Fruit fly (Drosophila melanogaster) whole organism, wandering third instar larva: ENCODE data around the gene CG13842.

Experiments
- Abd-B ChIP-seq: fragments of >200 bp; optimal IDR thresholded peaks from 2 replicates; lab custom pipeline; 2017; ENCODE audit warnings: missing biosample characterization, missing genetic modification characterization
- CG32264 ChIP-seq: fragments of 200-800 bp; sonication (Bioruptor generic); optimal IDR thresholded peaks from 2 replicates; lab custom pipeline; 2016; ENCODE audit warnings: missing biosample characterization, missing genetic modification characterization
- CG9705 ChIP-seq: fragments of 200-800 bp; sonication (Bioruptor generic); optimal IDR thresholded peaks from 2 replicates; lab custom pipeline; 2018; ENCODE audit warnings: missing biosample characterization, mild to moderate bottlenecking, missing genetic modification characterization
- CrebA ChIP-seq: fragments of 200-800 bp; sonication (Bioruptor generic); optimal IDR thresholded peaks from 2 replicates; lab custom pipeline; 2016; ENCODE audit warnings: missing biosample characterization, mild to moderate bottlenecking, missing genetic modification characterization, borderline replicate concordance
- Dfd ChIP-seq: fragments of >200 bp; optimal IDR thresholded peaks from 2 replicates; lab custom pipeline; 2017; ENCODE audit warnings: missing biosample characterization, missing genetic modification characterization
- Dif ChIP-seq: fragments of 200-275, 200-300 bp; sonication (Bioruptor generic); optimal IDR thresholded peaks from 2 replicates; lab custom pipeline; 2018; ENCODE audit warnings: missing biosample characterization, missing genetic modification characterization; ENCODE audit not compliant: partially characterized antibody
- GATAd ChIP-seq: sonication (Bioruptor generic); optimal IDR thresholded peaks from 2 replicates; lab custom pipeline; 2016; ENCODE audit warnings: missing biosample characterization, missing genetic modification characterization
- HLH106 ChIP-seq: fragments of 200-800 bp; optimal IDR thresholded peaks from 3 replicates; lab custom pipeline; 2019; ENCODE audit warnings: missing biosample characterization, mild to moderate bottlenecking, missing genetic modification characterization, moderate library complexity
- Hnf4 ChIP-seq: fragments of 200-800 bp; sonication (Bioruptor generic); optimal IDR thresholded peaks from 2 replicates; lab custom pipeline; 2016; ENCODE audit warnings: missing biosample characterization, mild to moderate bottlenecking, missing genetic modification characterization
- Hr78 ChIP-seq: fragments of >200 bp; optimal IDR thresholded peaks from 2 replicates; lab custom pipeline; 2017; ENCODE audit warnings: missing biosample characterization, missing genetic modification characterization
- Hr83 ChIP-seq: fragments of 200-300 bp; sonication (Bioruptor generic); optimal IDR thresholded peaks from 2 replicates; lab custom pipeline; 2016; ENCODE audit warnings: missing biosample characterization, mild to moderate bottlenecking, missing genetic modification characterization, moderate library complexity; ENCODE audit not compliant: poor library complexity, severe bottlenecking
- Jra ChIP-seq: sonication (Bioruptor generic); optimal IDR thresholded peaks from 2 replicates; lab custom pipeline; 2016; ENCODE audit warnings: missing biosample characterization, missing genetic modification characterization
- Mio ChIP-seq: sonication (Bioruptor generic); optimal IDR thresholded peaks from 2 replicates; lab custom pipeline; 2016; ENCODE audit warnings: missing biosample characterization, missing genetic modification characterization
- Myc ChIP-seq: fragments of >200 bp; optimal IDR thresholded peaks from 2 replicates; lab custom pipeline; 2017
- N ChIP-seq: fragments of >200 bp; optimal IDR thresholded peaks from 2 replicates; lab custom pipeline; 2018; ENCODE audit warnings: missing biosample characterization, missing external identifiers, missing genetic modification characterization
- OdsH ChIP-seq: fragments of 200-800 bp; sonication (Bioruptor generic); optimal IDR thresholded peaks from 2 replicates; lab custom pipeline; 2016; ENCODE audit warnings: missing biosample characterization, mild to moderate bottlenecking, missing genetic modification characterization
- Rel ChIP-seq, 2 experiments: fragments of 200-800 bp; sonication (Bioruptor generic) in 1 of 2; optimal IDR thresholded peaks; 2 replicates in 1 of 2; 3 replicates in 1 of 2; lab custom pipeline; 2016 to 2019; ENCODE audit warnings: mild to moderate bottlenecking in 2 of 2, missing biosample characterization in 2 of 2, missing genetic modification characterization in 2 of 2, moderate library complexity in 1 of 2
- Sp1 ChIP-seq: fragments of 200-800 bp; sonication (Bioruptor generic); optimal IDR thresholded peaks from 3 replicates; lab custom pipeline; 2019; ENCODE audit warnings: missing biosample characterization, mild to moderate bottlenecking, missing genetic modification characterization, moderate library complexity
- Vsx2 ChIP-seq: fragments of 200-300, 225-300 bp; sonication (Bioruptor generic); optimal IDR thresholded peaks from 2 replicates; lab custom pipeline; 2018; ENCODE audit warnings: missing biosample characterization, missing genetic modification characterization; ENCODE audit not compliant: partially characterized antibody
- br ChIP-seq: fragments of 200-800 bp; sonication (Bioruptor generic); optimal IDR thresholded peaks from 2 replicates; lab custom pipeline; 2016; ENCODE audit warnings: missing biosample characterization, missing genetic modification characterization
- brk ChIP-seq: fragments of 200-800 bp; sonication (Bioruptor generic); optimal IDR thresholded peaks from 2 replicates; lab custom pipeline; 2016; ENCODE audit warnings: missing biosample characterization, mild to moderate bottlenecking, missing genetic modification characterization
- dl ChIP-seq, 2 experiments: fragments of 175-275, 200-275 bp in 1 of 2; fragments of 200-275 bp in 1 of 2; sonication (Bioruptor generic); optimal IDR thresholded peaks; lab custom pipeline; 2018; ENCODE audit warnings: mild to moderate bottlenecking in 2 of 2, missing biosample characterization in 2 of 2, missing genetic modification characterization in 2 of 2, moderate library complexity in 2 of 2; ENCODE audit not compliant: partially characterized antibody in 2 of 2, insufficient read depth in 1 of 2
- dmrt93B ChIP-seq: fragments of 200-800 bp; sonication (Bioruptor generic); optimal IDR thresholded peaks from 2 replicates; lab custom pipeline; 2018; ENCODE audit warnings: missing biosample characterization, mild to moderate bottlenecking, missing genetic modification characterization
- dsf ChIP-seq: sonication (Bioruptor generic); optimal IDR thresholded peaks from 2 replicates; lab custom pipeline; 2016; ENCODE audit warnings: missing biosample characterization, missing genetic modification characterization, borderline replicate concordance
- ey ChIP-seq: fragments of 200-800 bp; sonication (Bioruptor generic); optimal IDR thresholded peaks from 2 replicates; lab custom pipeline; 2016; ENCODE audit warnings: missing biosample characterization, missing genetic modification characterization
- foxo ChIP-seq, 2 experiments: fragments of 200-800 bp; sonication (Bioruptor generic); optimal IDR thresholded peaks; 2 replicates in 1 of 2; 3 replicates in 1 of 2; lab custom pipeline; 2016 to 2017; ENCODE audit warnings: missing biosample characterization in 2 of 2, missing genetic modification characterization in 2 of 2
- fru ChIP-seq: fragments of 200-800 bp; sonication (Bioruptor generic); optimal IDR thresholded peaks from 3 replicates; lab custom pipeline; 2016; ENCODE audit warnings: missing biosample characterization, mild to moderate bottlenecking, missing genetic modification characterization
- h ChIP-seq: fragments of 200-800 bp; sonication (Bioruptor generic); optimal IDR thresholded peaks from 3 replicates; lab custom pipeline; 2016; ENCODE audit warnings: missing biosample characterization, mild to moderate bottlenecking, missing genetic modification characterization
- jim ChIP-seq: fragments of 175-275, 200-325 bp; sonication (Bioruptor generic); optimal IDR thresholded peaks from 2 replicates; lab custom pipeline; 2016; ENCODE audit warnings: missing biosample characterization, mild to moderate bottlenecking, missing genetic modification characterization
- lola ChIP-seq: fragments of >200 bp; optimal IDR thresholded peaks from 2 replicates; lab custom pipeline; 2017; ENCODE audit warnings: missing biosample characterization, missing genetic modification characterization
- pan ChIP-seq: fragments of >200 bp; optimal IDR thresholded peaks from 2 replicates; lab custom pipeline; 2017
- psq ChIP-seq: fragments of 200-800 bp; sonication (Bioruptor generic); optimal IDR thresholded peaks from 3 replicates; lab custom pipeline; 2017; ENCODE audit warnings: missing biosample characterization, mild to moderate bottlenecking, missing genetic modification characterization, moderate library complexity
- rgr ChIP-seq: fragments of 200-800 bp; sonication (Bioruptor generic); optimal IDR thresholded peaks from 3 replicates; lab custom pipeline; 2016; ENCODE audit warnings: missing biosample characterization, mild to moderate bottlenecking, missing genetic modification characterization
- sage ChIP-seq: fragments of 200-800 bp; sonication (Bioruptor generic); optimal IDR thresholded peaks from 2 replicates; lab custom pipeline; 2016; ENCODE audit warnings: missing biosample characterization, mild to moderate bottlenecking, missing genetic modification characterization
- sv ChIP-seq: fragments of 200-800 bp; sonication (Bioruptor generic); optimal IDR thresholded peaks from 3 replicates; lab custom pipeline; 2016; ENCODE audit warnings: missing biosample characterization, missing genetic modification characterization
- tai ChIP-seq: sonication (Bioruptor generic); optimal IDR thresholded peaks from 2 replicates; lab custom pipeline; 2016; ENCODE audit warnings: missing biosample characterization, missing genetic modification characterization
- usp ChIP-seq: fragments of >200 bp; optimal IDR thresholded peaks from 2 replicates; lab custom pipeline; 2017; ENCODE audit warnings: missing biosample characterization, missing genetic modification characterization
- woc ChIP-seq: sonication (Bioruptor generic); optimal IDR thresholded peaks from 2 replicates; lab custom pipeline; 2016; ENCODE audit warnings: missing biosample characterization, mild to moderate bottlenecking, missing genetic modification characterization

Gene CG13842

dm6 chr3R:22724149-22724973, 17.3 kb upstream of the CG13842 start, which contains the start of gene Irp-1A:
Gene Irp-1A (minus strand): TSS chr3R:22724587.
- TF ChIP-seq br (GFP tag; lab: Kevin White, UChicago) (peak; percentile 16), lola (no peak), ey (GFP tag; lab: Kevin White, UChicago) (peak; percentile 23), Vsx2 (GFP tag; lab: Kevin White, UChicago) (no peak), Rel (GFP tag; optimal IDR thresholded peaks at IDR 0.05; lab: Kevin White, UChicago) (no peak), Rel (tag; optimal IDR thresholded peaks at IDR 0.05; lab: Kevin White, UChicago) (peak; percentile 37), dl (GFP tag; optimal IDR thresholded peaks at IDR 0.05; lab: Kevin White, UChicago; ENCODE audit: insufficient read depth in 1 of 2, partially characterized antibody in 2 of 2) (no peak), rgr (GFP tag; lab: Kevin White, UChicago) (peak; percentile 72), Hr78 (GFP tag; lab: Kevin White, UChicago) (no peak), fru (GFP tag; lab: Kevin White, UChicago) (peak; percentile 51), Dif (GFP tag; lab: Kevin White, UChicago) (no peak), Sp1 (peak; percentile 75), woc (GFP tag; lab: Kevin White, UChicago) (peak; percentile 63), tai (GFP tag; lab: Kevin White, UChicago) (no peak), OdsH (GFP tag; lab: Kevin White, UChicago) (peak; percentile 54), sv (GFP tag; lab: Kevin White, UChicago) (peak; percentile 55), Abd-B (GFP tag; lab: Kevin White, UChicago) (no peak), Dfd (no peak), CG32264 (GFP tag; lab: Kevin White, UChicago) (peak; percentile 27), sage (peak; percentile 9), CrebA (GFP tag; lab: Kevin White, UChicago) (no peak), psq (GFP tag; lab: Kevin White, UChicago) (peak; percentile 62), dsf (GFP tag; lab: Kevin White, UChicago) (peak; percentile 4), HLH106 (tag; lab: Kevin White, UChicago) (peak; percentile 68), usp (GFP tag; lab: Kevin White, UChicago) (no peak), Hr83 (GFP tag; lab: Kevin White, UChicago) (peak; percentile 80), GATAd (GFP tag; lab: Kevin White, UChicago) (no peak), Mio (GFP tag; lab: Kevin White, UChicago) (no peak), brk (GFP tag; lab: Kevin White, UChicago) (no peak), h (GFP tag; lab: Kevin White, UChicago) (peak; percentile 54), Jra (GFP tag; lab: Kevin White, UChicago) (peak; percentile 40), Hnf4 (no peak), foxo (GFP tag; optimal IDR thresholded peaks at IDR 0.05; lab: Kevin White, UChicago) (peak in 1 of 2 experiments; percentile 73), pan (lab: Kevin White, UChicago) (no peak), CG9705 (GFP tag; lab: Kevin White, UChicago) (peak; percentile 3), jim (GFP tag; lab: Kevin White, UChicago) (no peak), N (GFP tag; lab: Kevin White, UChicago) (no peak), dmrt93B (GFP tag; lab: Kevin White, UChicago) (peak; percentile 3), Myc (lab: Kevin White, UChicago) (peak; percentile 26)

- TF ChIP-seq HLH106 (tag; lab: Kevin White, UChicago) (peak; percentile 12), jim (GFP tag; lab: Kevin White, UChicago) (peak; percentile 80), pan (lab: Kevin White, UChicago) (no peak), Sp1 (peak; percentile 59), Abd-B (GFP tag; lab: Kevin White, UChicago) (no peak), Rel (GFP tag; optimal IDR thresholded peaks at IDR 0.05; lab: Kevin White, UChicago) (no peak), Rel (tag; optimal IDR thresholded peaks at IDR 0.05; lab: Kevin White, UChicago) (peak; percentile 33)
These were observed 13.8 kb upstream of the CG13842 start, which contains the start of gene wge for dm6 chr3R:22720808-22721306. Gene wge (minus strand): TSS chr3R:22721150.
